Fruit fly (Drosophila melanogaster) Kc167 (cell line): ENCODE data around the gene ast.

Experiments
- Myc ChIP-seq: fragments of >200 bp; optimal IDR thresholded peaks from 2 replicates; lab custom pipeline; 2017; ENCODE audit warnings: missing external identifiers
- Sin3A ChIP-seq: fragments of >200 bp; optimal IDR thresholded peaks from 2 replicates; lab custom pipeline; 2018; ENCODE audit warnings: missing external identifiers
- h ChIP-seq: fragments of >200 bp; optimal IDR thresholded peaks from 3 replicates; lab custom pipeline; 2018; ENCODE audit warnings: missing external identifiers
- insv ChIP-seq: fragments of >200 bp; optimal IDR thresholded peaks from 3 replicates; lab custom pipeline; 2018; ENCODE audit warnings: missing external identifiers
- psq ChIP-seq: fragments of >200 bp; optimal IDR thresholded peaks from 2 replicates; lab custom pipeline; 2017; ENCODE audit warnings: missing external identifiers
- ttk ChIP-seq: sonication (Bioruptor generic); optimal IDR thresholded peaks from 2 replicates; lab custom pipeline; 2017; ENCODE audit warnings: missing external identifiers

Gene ast

dm6 chr2L:1128344-1128931 lies 50.7 kb downstream of the ast start:
- TF ChIP-seq Sin3A (lab: Kevin White, UChicago), result no peak
- TF ChIP-seq Myc (lab: Kevin White, UChicago), result no peak
- no peak for TF ChIP-seq psq (lab: Kevin White, UChicago)
- TF ChIP-seq insv (lab: Kevin White, UChicago), result no peak
- no peak for TF ChIP-seq ttk
- no peak for TF ChIP-seq h

DNA sequence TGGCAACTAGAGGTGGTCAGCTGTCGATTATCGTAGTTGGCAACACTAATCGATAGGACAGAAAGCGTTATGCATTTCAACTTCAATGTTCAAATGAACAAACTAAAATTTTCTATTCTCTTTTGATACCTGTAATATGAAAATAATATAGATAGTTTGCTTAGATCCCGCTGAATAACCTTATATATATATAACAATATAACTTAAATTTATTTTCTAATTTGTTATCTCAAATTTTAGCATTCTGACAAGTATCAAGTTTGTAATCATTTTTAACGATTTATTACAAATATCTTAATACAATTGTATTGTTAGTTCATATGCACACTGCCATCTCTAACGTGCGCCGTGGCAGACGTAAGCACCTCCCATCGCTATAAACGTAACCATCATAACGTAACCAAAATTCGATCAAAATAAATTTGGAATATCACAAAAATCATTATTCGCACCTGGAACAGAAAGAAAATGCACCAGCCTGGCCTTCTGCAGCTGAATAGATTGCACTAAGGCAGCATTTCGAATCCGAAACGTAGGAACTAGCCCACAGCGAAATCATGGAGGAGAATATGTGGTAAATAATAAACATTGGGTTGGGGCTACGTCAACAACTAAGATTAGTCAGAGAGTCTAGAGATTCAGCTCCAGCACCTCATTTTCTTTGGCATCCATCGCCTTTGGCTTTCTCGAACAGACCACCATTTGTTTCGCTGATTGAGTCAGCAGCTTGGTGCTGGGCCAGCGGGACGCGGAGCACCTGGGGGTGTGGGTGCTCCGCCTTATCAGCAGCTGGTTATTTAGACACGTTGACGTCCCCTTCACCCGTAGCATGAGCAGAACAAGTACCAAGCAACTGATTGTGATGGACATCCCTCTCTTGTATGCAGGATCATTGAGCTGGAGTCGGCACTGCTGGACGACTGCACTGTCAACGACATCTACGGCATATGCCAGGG lies 51.5 kb downstream of the ast start, which contains the start of the genes Pino and TBC1D23:
Gene Pino (minus strand): TSS at position 22 of the 956 bp plus-strand sequence.
Gene TBC1D23 (plus strand): TSS at position 385 of the 956 bp plus-strand sequence.
- TF ChIP-seq Sin3A (lab: Kevin White, UChicago) (no peak), ttk (no peak), insv (lab: Kevin White, UChicago) (no peak), h (no peak), Myc (lab: Kevin White, UChicago) (no peak)
